Fruit fly (Drosophila melanogaster): Measurements from ENCODE around the gene Ctu2.

Ctu2 gene

dm6 chr2L:19487190-19487589 is 5.9 kb downstream of the Ctu2 start, which contains the start of gene CG13083:
TSS of gene CG13083 (plus strand) at chr2L:19487490.
- TF ChIP-seq EcR (GFP tag; optimal IDR thresholded peaks at IDR 0.05) (no peak), CG10348 (GFP tag; IDR thresholded peaks at IDR 0.05) (no peak), CG12605 (GFP tag; IDR thresholded peaks at IDR 0.05) (no peak)

- TF ChIP-seq CG17806 (tag; optimal IDR thresholded peaks at IDR 0.05) (no peak), CG34367 (tag; optimal IDR thresholded peaks at IDR 0.05) (no peak), CG15710 (tag; optimal IDR thresholded peaks at IDR 0.05) (no peak)
Observed at dm6 chr2L:19484539-19484938, 8.5 kb downstream of the Ctu2 start, which contains the start of the genes CG10195 and CG13084. TSS of gene CG10195 (minus strand) at chr2L:19484705. TSS of gene CG13084 (plus strand) at chr2L:19484930.

DNA sequence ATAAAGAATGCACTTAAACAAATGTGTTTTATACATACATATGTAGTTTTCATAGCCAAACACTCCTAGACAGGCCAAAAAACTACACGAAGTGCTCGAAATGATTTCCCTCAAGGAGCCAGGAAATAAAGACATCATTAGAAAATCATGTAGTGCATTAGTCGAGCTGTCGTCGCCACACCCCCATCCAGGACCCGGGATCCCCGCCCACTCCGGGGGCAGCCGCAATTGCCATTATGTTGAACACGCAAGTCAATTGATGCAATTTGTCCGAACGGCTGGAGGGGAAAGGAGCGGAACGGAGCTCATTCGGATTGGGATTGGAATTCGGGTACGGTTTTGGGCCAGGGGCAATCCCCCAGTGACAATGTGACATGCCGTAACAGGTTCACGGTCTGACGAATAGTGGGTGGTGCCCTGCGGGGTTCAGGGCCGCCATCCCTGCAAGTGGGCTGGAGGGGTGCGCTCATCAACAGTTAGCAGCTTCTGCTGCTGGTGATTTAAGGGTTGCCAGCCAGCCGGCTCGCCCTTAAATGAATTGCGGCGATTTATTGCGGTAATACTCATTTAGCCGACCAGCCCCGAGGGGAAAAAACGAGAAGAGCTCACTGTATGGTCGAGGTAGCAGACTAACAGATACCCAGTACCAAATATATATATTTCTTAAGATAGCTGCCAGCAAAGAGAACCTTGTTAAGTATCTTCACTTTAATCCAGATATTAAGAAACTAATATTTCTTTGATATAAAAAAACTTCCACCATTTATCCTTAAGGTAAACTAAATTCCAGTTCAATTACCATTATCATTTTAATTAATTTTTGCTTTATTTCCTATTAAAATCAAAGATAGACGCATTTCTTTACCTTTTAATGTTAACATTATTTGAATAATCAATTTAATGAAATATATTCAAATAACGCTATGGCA is 12.4 kb downstream of the Ctu2 start:
- TF ChIP-seq Pif1B (GFP tag; optimal IDR thresholded peaks at IDR 0.05), result no peak
- TF ChIP-seq CG34367 (tag; optimal IDR thresholded peaks at IDR 0.05), result no peak
- no peak for TF ChIP-seq CG12605 (GFP tag; IDR thresholded peaks at IDR 0.05)
- TF ChIP-seq CG4496 (GFP tag; IDR thresholded peaks at IDR 0.05), result no peak
- no peak for TF ChIP-seq D1 (tag; optimal IDR thresholded peaks at IDR 0.05)
- TF ChIP-seq CG14655 (GFP tag; optimal IDR thresholded peaks at IDR 0.05), result no peak
- no peak for TF ChIP-seq Pif1A (GFP tag; optimal IDR thresholded peaks at IDR 0.05)
- no peak for TF ChIP-seq CG8159 (tag; optimal IDR thresholded peaks at IDR 0.05)
- TF ChIP-seq EcR (GFP tag; optimal IDR thresholded peaks at IDR 0.05), result no peak

DNA sequence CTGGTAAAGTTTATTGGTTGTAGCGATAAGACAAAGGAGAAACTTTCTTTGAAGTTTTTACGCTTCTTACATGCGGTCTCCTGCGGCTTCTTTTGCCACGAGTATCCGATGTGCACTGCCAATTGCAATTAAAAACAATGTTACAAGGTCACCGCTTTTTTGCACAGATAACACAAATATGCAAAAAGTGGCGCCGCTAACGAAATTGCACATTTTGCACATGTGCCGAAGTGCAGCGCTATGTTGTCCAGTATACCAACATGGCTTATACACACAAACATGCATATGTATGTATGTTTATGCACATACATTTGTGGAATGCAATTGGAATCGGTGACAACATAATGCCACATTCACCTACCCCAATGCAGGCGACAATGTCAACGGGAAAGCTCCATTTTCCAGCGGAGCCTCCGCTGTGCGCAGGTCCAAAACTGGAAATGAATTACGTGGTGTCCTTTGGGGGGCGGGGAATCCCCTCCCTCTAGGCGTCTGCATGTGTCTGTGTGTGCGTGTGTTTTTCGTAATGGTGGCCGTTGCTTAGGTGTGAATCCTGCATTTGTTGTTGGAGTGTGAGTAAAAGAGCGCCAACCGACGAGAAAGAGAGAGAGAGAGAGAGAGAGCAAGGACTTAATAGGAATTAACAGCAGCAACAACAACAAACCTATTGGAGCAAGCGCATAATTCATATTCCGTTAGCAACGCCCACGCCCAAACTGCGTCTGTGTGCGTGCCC is 13.6 kb downstream of the Ctu2 start:
- TF ChIP-seq CG17806 (tag; optimal IDR thresholded peaks at IDR 0.05) (no peak), CG8301 (tag; optimal IDR thresholded peaks at IDR 0.05) (no peak), D1 (tag; optimal IDR thresholded peaks at IDR 0.05) (no peak), CG13204 (GFP tag; optimal IDR thresholded peaks at IDR 0.05) (no peak), CG9948 (tag; optimal IDR thresholded peaks at IDR 0.05) (no peak), CG15710 (tag; optimal IDR thresholded peaks at IDR 0.05) (no peak), CG8159 (tag; optimal IDR thresholded peaks at IDR 0.05) (no peak), fd96Ca (GFP tag; IDR thresholded peaks at IDR 0.05) (no peak), CG14655 (GFP tag; optimal IDR thresholded peaks at IDR 0.05) (no peak), gl (tag; optimal IDR thresholded peaks at IDR 0.05) (no peak), CG4496 (GFP tag; IDR thresholded peaks at IDR 0.05) (no peak), CG32121 (GFP tag; IDR thresholded peaks at IDR 0.05) (no peak), CG10348 (GFP tag; IDR thresholded peaks at IDR 0.05) (no peak), Snoo (tag; optimal IDR thresholded peaks at IDR 0.05) (no peak), rn (GFP tag; IDR thresholded peaks at IDR 0.05) (no peak), Ets98B (GFP tag; IDR thresholded peaks at IDR 0.05) (no peak), Pif1B (GFP tag; optimal IDR thresholded peaks at IDR 0.05) (no peak), CG34367 (tag; optimal IDR thresholded peaks at IDR 0.05) (no peak), Pif1A (GFP tag; optimal IDR thresholded peaks at IDR 0.05) (no peak), EcR (GFP tag; optimal IDR thresholded peaks at IDR 0.05) (no peak)

DNA sequence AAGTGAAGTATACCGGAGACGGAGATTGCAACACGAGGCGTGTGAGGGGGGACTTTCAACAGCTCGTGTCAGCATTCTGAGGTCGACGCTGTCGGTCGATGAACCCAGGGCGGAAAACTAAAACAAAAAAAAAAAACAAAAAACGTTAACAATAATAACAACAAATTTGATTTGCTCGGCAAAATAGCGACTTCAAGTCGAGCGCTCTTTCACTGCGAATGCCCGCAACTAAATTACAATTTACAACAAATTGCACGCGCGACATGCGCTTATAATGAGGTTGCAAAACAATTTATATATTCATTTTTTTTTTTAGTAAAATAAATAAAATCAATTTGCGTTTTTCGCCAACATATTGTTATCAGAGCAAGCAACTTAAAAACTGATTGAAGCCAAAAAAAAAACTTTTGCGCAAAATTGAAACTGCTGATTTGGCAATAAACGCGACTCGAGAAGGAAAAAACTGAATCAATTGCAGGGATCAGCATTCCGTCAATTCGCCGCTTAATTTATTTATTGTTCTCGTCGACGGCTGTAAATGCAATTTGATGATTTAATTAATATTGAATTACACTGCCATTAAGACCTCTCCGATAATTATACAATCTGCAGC is 19.6 kb downstream of the Ctu2 start:
- no peak for TF ChIP-seq CG34367 (tag; optimal IDR thresholded peaks at IDR 0.05)

dm6 chr2L:19472256-19472655 is 20.8 kb downstream of the Ctu2 start:
- TF ChIP-seq Snoo (tag; optimal IDR thresholded peaks at IDR 0.05), result no peak

dm6 chr2L:19469751-19470150 is 23.3 kb downstream of the Ctu2 start:
- no peak for TF ChIP-seq CG13204 (GFP tag; optimal IDR thresholded peaks at IDR 0.05)
- TF ChIP-seq CG8159 (tag; optimal IDR thresholded peaks at IDR 0.05), result peak; percentile 41

Measured in whole organism, pupa.